Worm (Caenorhabditis elegans) whole organism, L4/young adult: ENCODE data around the gene F45F2.9.

Experiments
- W03F9.2 ChIP-seq: fragments of 150-350 bp; optimal IDR thresholded peaks from 2 replicates; lab custom pipeline; 2014; ENCODE audit warnings: missing biosample characterization, missing genetic modification characterization
- dao-5 ChIP-seq: sonication (generic microtip); optimal IDR thresholded peaks from 2 replicates; lab custom pipeline; 2016; ENCODE audit warnings: missing genotype, missing genetic modification characterization, moderate library complexity, missing compliant biosample characterization
- him-1 ChIP-seq: sonication (generic microtip); optimal IDR thresholded peaks from 2 replicates; lab custom pipeline; 2016; ENCODE audit warnings: missing genotype, missing genetic modification reagents, missing genetic modification characterization, missing compliant biosample characterization

ce11 chrV:8494260-8494939 is 18.9 kb downstream of the F45F2.9 start, which contains the start of gene pxn-1:
- TF ChIP-seq W03F9.2 (tag; lab: Kevin White, UChicago) = no peak
- no peak for TF ChIP-seq him-1 (tag; lab: Kevin White, UChicago)
- TF ChIP-seq dao-5 (tag; lab: Kevin White, UChicago) = no peak
